Worm (Caenorhabditis elegans): ENCODE results near the gene W02D7.11.

The W02D7.11 gene

ce11 chrV:8271395-8271794, 32.9 kb downstream of the W02D7.11 start:
- TF ChIP-seq hmbx-1 (tag; optimal IDR thresholded peaks at IDR 0.05) (no peak), hmg-4 (GFP tag; optimal IDR thresholded peaks at IDR 0.05) (no peak), tbx-37 (GFP tag; conservative IDR thresholded peaks at IDR 0.05) (no peak), hnd-1 (tag; optimal IDR thresholded peaks at IDR 0.05) (no peak), F13C5.2 (tag; optimal IDR thresholded peaks at IDR 0.05) (no peak), tbx-11 (GFP tag; IDR thresholded peaks at IDR 0.05) (no peak), sea-1 (GFP tag; conservative IDR thresholded peaks at IDR 0.05) (no peak), pes-1 (GFP tag; IDR thresholded peaks at IDR 0.05) (no peak), B0310.2 (tag; optimal IDR thresholded peaks at IDR 0.05) (no peak), ceh-13 (GFP tag; optimal IDR thresholded peaks at IDR 0.05) (no peak), ceh-36 (tag; optimal IDR thresholded peaks at IDR 0.05) (no peak), scrt-1 (GFP tag; IDR thresholded peaks at IDR 0.05) (no peak), flt-1 (GFP tag; IDR thresholded peaks at IDR 0.05) (no peak), ets-7 (tag; optimal IDR thresholded peaks at IDR 0.05) (no peak), ama-1 (optimal IDR thresholded peaks at IDR 0.05) (no peak), aly-1 (tag; optimal IDR thresholded peaks at IDR 0.05) (no peak), tra-4 (tag; optimal IDR thresholded peaks at IDR 0.05) (no peak)

ce11 chrV:8269878-8270277, 34.4 kb downstream of the W02D7.11 start:
- TF ChIP-seq ets-7 (tag; optimal IDR thresholded peaks at IDR 0.05) (no peak), ceh-13 (GFP tag; optimal IDR thresholded peaks at IDR 0.05) (no peak), hnd-1 (tag; optimal IDR thresholded peaks at IDR 0.05) (no peak)

ce11 chrV:8268902-8269301, 35.4 kb downstream of the W02D7.11 start, which contains the start of the genes asp-6 and asp-12:
Gene asp-6, minus strand, starts transcription at chrV:8268937.
Gene asp-12, plus strand, starts transcription at chrV:8269210.
- no peak for TF ChIP-seq tbx-37 (GFP tag; conservative IDR thresholded peaks at IDR 0.05)
- no peak for TF ChIP-seq scrt-1 (GFP tag; IDR thresholded peaks at IDR 0.05)
- no peak for TF ChIP-seq ceh-13 (GFP tag; optimal IDR thresholded peaks at IDR 0.05)
- TF ChIP-seq hmg-4 (GFP tag; optimal IDR thresholded peaks at IDR 0.05): no peak
- no peak for TF ChIP-seq ceh-36 (tag; optimal IDR thresholded peaks at IDR 0.05)
- no peak for TF ChIP-seq sea-1 (GFP tag; conservative IDR thresholded peaks at IDR 0.05)
- TF ChIP-seq F13C5.2 (tag; optimal IDR thresholded peaks at IDR 0.05): no peak
- TF ChIP-seq tra-4 (tag; optimal IDR thresholded peaks at IDR 0.05): no peak
- TF ChIP-seq flt-1 (GFP tag; IDR thresholded peaks at IDR 0.05): no peak
- TF ChIP-seq ama-1 (optimal IDR thresholded peaks at IDR 0.05): no peak
- no peak for TF ChIP-seq tbx-11 (GFP tag; IDR thresholded peaks at IDR 0.05)
- TF ChIP-seq ets-7 (tag; optimal IDR thresholded peaks at IDR 0.05): no peak
- no peak for TF ChIP-seq aly-1 (tag; optimal IDR thresholded peaks at IDR 0.05)

ce11 chrV:8267275-8267674, 37.0 kb downstream of the W02D7.11 start:
- TF ChIP-seq tbx-11 (GFP tag; IDR thresholded peaks at IDR 0.05) (no peak), ama-1 (optimal IDR thresholded peaks at IDR 0.05) (no peak), scrt-1 (GFP tag; IDR thresholded peaks at IDR 0.05) (no peak), sea-1 (GFP tag; conservative IDR thresholded peaks at IDR 0.05) (no peak), flt-1 (GFP tag; IDR thresholded peaks at IDR 0.05) (no peak), tbx-37 (GFP tag; conservative IDR thresholded peaks at IDR 0.05) (no peak), tra-4 (tag; optimal IDR thresholded peaks at IDR 0.05) (no peak), hnd-1 (tag; optimal IDR thresholded peaks at IDR 0.05) (no peak), B0310.2 (tag; optimal IDR thresholded peaks at IDR 0.05) (no peak), F13C5.2 (tag; optimal IDR thresholded peaks at IDR 0.05) (no peak), ceh-13 (GFP tag; optimal IDR thresholded peaks at IDR 0.05) (no peak), pes-1 (GFP tag; IDR thresholded peaks at IDR 0.05) (no peak), hmbx-1 (tag; optimal IDR thresholded peaks at IDR 0.05) (no peak), aly-1 (tag; optimal IDR thresholded peaks at IDR 0.05) (no peak), ets-7 (tag; optimal IDR thresholded peaks at IDR 0.05) (no peak), hmg-4 (GFP tag; optimal IDR thresholded peaks at IDR 0.05) (no peak), ceh-36 (tag; optimal IDR thresholded peaks at IDR 0.05) (no peak)

ce11 chrV:8266232-8266631, 38.1 kb downstream of the W02D7.11 start, which contains the start of gene F21F8.5:
Gene F21F8.5, minus strand, starts transcription at chrV:8266332.
- TF ChIP-seq tbx-11 (GFP tag; IDR thresholded peaks at IDR 0.05) (no peak), tbx-37 (GFP tag; conservative IDR thresholded peaks at IDR 0.05) (no peak)

- TF ChIP-seq ama-1 (optimal IDR thresholded peaks at IDR 0.05) (no peak), aly-1 (tag; optimal IDR thresholded peaks at IDR 0.05) (no peak)
These were observed 40.4 kb downstream of the W02D7.11 start, which contains the start of gene C16D9.9 for ce11 chrV:8263941-8264340. Gene C16D9.9, plus strand, starts transcription at chrV:8264241.

- TF ChIP-seq ceh-36 (tag; optimal IDR thresholded peaks at IDR 0.05) (no peak), tbx-37 (GFP tag; conservative IDR thresholded peaks at IDR 0.05) (no peak), tra-4 (tag; optimal IDR thresholded peaks at IDR 0.05) (no peak), hmg-4 (GFP tag; optimal IDR thresholded peaks at IDR 0.05) (no peak), sea-1 (GFP tag; conservative IDR thresholded peaks at IDR 0.05) (no peak), hnd-1 (tag; optimal IDR thresholded peaks at IDR 0.05) (no peak), F13C5.2 (tag; optimal IDR thresholded peaks at IDR 0.05) (no peak), ets-7 (tag; optimal IDR thresholded peaks at IDR 0.05) (no peak), tbx-11 (GFP tag; IDR thresholded peaks at IDR 0.05) (no peak), hmbx-1 (tag; optimal IDR thresholded peaks at IDR 0.05) (no peak), ama-1 (optimal IDR thresholded peaks at IDR 0.05) (no peak), aly-1 (tag; optimal IDR thresholded peaks at IDR 0.05) (no peak), flt-1 (GFP tag; IDR thresholded peaks at IDR 0.05) (no peak), pes-1 (GFP tag; IDR thresholded peaks at IDR 0.05) (no peak), B0310.2 (tag; optimal IDR thresholded peaks at IDR 0.05) (no peak), scrt-1 (GFP tag; IDR thresholded peaks at IDR 0.05) (no peak)
These were observed 40.8 kb downstream of the W02D7.11 start, which contains the start of gene C16D9.8 for ce11 chrV:8263466-8263865. Gene C16D9.8, minus strand, starts transcription at chrV:8263566.

ce11 chrV:8262212-8262611, 42.1 kb downstream of the W02D7.11 start:
- TF ChIP-seq flt-1 (GFP tag; IDR thresholded peaks at IDR 0.05) (no peak), scrt-1 (GFP tag; IDR thresholded peaks at IDR 0.05) (no peak), tbx-37 (GFP tag; conservative IDR thresholded peaks at IDR 0.05) (no peak), ama-1 (optimal IDR thresholded peaks at IDR 0.05) (no peak)
